Fruit fly (Drosophila melanogaster): ENCODE results near the gene Mi-2.

The Mi-2 gene

DNA sequence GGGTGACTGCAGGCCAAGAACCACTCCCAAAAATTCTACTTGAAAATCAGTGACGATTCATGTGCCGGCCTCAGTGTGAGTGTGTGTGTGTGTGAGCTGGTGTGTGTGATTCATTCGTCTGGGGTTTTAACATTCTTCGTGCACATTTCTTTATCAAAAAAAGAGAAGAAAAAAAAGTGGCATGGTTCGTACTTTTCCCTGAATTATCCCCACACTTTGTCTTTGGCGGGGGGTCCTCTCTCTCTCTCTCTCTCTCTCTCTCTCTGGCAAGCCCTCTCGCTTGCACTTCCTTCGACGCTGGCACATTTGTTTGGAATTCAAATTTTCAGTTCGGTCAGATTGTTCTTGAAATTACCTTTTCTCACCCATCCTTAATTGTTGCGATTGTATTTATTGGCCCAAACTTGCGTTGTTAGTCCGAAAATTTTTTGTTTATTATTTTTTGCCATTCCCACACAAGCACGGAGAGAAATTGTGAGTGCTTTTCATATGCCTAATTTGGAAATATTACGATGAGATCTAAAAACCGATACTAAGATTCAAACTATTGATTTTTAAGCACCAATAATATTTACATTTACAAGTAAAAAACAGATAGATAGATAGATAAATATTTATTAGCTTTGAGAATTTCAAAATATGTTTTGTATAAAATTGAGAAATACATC lies 19.2 kb upstream of the Mi-2 start (continued):
- TF ChIP-seq ind (GFP tag; optimal IDR thresholded peaks at IDR 0.05) (no peak), CG32767 (GFP tag; IDR thresholded peaks at IDR 0.05) (peak; percentile 9; the same call in 1 of the 2 replicates), z (GFP tag; IDR thresholded peaks at IDR 0.05) (no peak), CG2678 (tag; optimal IDR thresholded peaks at IDR 0.05) (peak; percentile 26), jumu (GFP tag; optimal IDR thresholded peaks at IDR 0.05) (no peak), Hr39 (optimal IDR thresholded peaks at IDR 0.05) (no peak), CG9609 (GFP tag; optimal IDR thresholded peaks at IDR 0.05) (no peak), rib (GFP tag; IDR thresholded peaks at IDR 0.05) (0 out of 2 replicates have a peak, but pooled peaks have one; percentile 12), MBD-R2 (GFP tag; IDR thresholded peaks at IDR 0.05) (no peak), CG12769 (tag; optimal IDR thresholded peaks at IDR 0.05) (peak; percentile 58), CG6854 (GFP tag; optimal IDR thresholded peaks at IDR 0.05) (no peak), nau (GFP tag; optimal IDR thresholded peaks at IDR 0.05) (no peak), CoRest (tag; optimal IDR thresholded peaks at IDR 0.05) (peak; percentile 34), sug (tag; optimal IDR thresholded peaks at IDR 0.05) (peak; percentile 93), CG30403 (GFP tag; optimal IDR thresholded peaks at IDR 0.05) (peak; percentile 40), nom (GFP tag; optimal IDR thresholded peaks at IDR 0.05) (no peak), CG12391 (tag; optimal IDR thresholded peaks at IDR 0.05) (peak; percentile 47), jigr1 (GFP tag; IDR thresholded peaks at IDR 0.05) (no peak), CG15514 (GFP tag; optimal IDR thresholded peaks at IDR 0.05) (peak; percentile 7), CG9437 (GFP tag; optimal IDR thresholded peaks at IDR 0.05) (peak; percentile 31), CG18262 (tag; optimal IDR thresholded peaks at IDR 0.05) (peak; percentile 10), CG15696 (tag; optimal IDR thresholded peaks at IDR 0.05) (no peak), CG2120 (GFP tag; optimal IDR thresholded peaks at IDR 0.05) (peak; percentile 60), crol (GFP tag; IDR thresholded peaks at IDR 0.05) (peak; percentile 84), CG10959 (GFP tag; IDR thresholded peaks at IDR 0.05) (no peak), sens (GFP tag) (peak; percentile 84), Bteb2 (GFP tag; optimal IDR thresholded peaks at IDR 0.05) (peak; percentile 40), exex (tag; optimal IDR thresholded peaks at IDR 0.05) (no peak), grau (tag; optimal IDR thresholded peaks at IDR 0.05) (peak; percentile 60), slp2 (GFP tag; optimal IDR thresholded peaks at IDR 0.05) (peak; percentile 22), CG7556 (GFP tag; optimal IDR thresholded peaks at IDR 0.05) (peak; percentile 34), slbo (GFP tag; IDR thresholded peaks at IDR 0.05) (peak; percentile 56; the same call in 1 of the 2 replicates), Hr51 (GFP tag; optimal IDR thresholded peaks at IDR 0.05) (peak in 1 of 2 experiments; percentile 43), tll (GFP tag; optimal IDR thresholded peaks at IDR 0.05) (no peak), CG4820 (GFP tag; optimal IDR thresholded peaks at IDR 0.05) (no peak), croc (GFP tag; conservative IDR thresholded peaks at IDR 0.05) (no peak), CG3407 (GFP tag; optimal IDR thresholded peaks at IDR 0.05) (no peak), CG3065 (GFP tag; optimal IDR thresholded peaks at IDR 0.05) (no peak), Xrp1 (GFP tag; IDR thresholded peaks at IDR 0.05) (no peak; the same call in 1 of the 2 replicates), CG9932 (GFP tag; IDR thresholded peaks at IDR 0.05) (peak; percentile 36; the same call in 1 of the 2 replicates), MTF-1 (GFP tag; optimal IDR thresholded peaks at IDR 0.05; ENCODE audit: borderline replicate concordance) (no peak), HLH54F (GFP tag; optimal IDR thresholded peaks at IDR 0.05) (no peak), ci (GFP tag; IDR thresholded peaks at IDR 0.05) (no peak), CG7357 (GFP tag; IDR thresholded peaks at IDR 0.05) (no peak), lilli (GFP tag; optimal IDR thresholded peaks at IDR 0.05) (peak; percentile 21), Hand (GFP tag; optimal IDR thresholded peaks at IDR 0.05) (no peak), trh (GFP tag; optimal IDR thresholded peaks at IDR 0.05) (no peak), Dad (GFP tag; optimal IDR thresholded peaks at IDR 0.05) (no peak), CG11504 (tag; optimal IDR thresholded peaks at IDR 0.05) (peak; percentile 35), sqz (GFP tag; optimal IDR thresholded peaks at IDR 0.05) (peak; percentile 92)

Data from whole organism, embryonic.